Worm (Caenorhabditis elegans): Measurements from ENCODE around the gene arp-1.
A peak's percentile ranks its signal among the peaks of the same experiment; 100 is the strongest.

Gene arp-1

DNA sequence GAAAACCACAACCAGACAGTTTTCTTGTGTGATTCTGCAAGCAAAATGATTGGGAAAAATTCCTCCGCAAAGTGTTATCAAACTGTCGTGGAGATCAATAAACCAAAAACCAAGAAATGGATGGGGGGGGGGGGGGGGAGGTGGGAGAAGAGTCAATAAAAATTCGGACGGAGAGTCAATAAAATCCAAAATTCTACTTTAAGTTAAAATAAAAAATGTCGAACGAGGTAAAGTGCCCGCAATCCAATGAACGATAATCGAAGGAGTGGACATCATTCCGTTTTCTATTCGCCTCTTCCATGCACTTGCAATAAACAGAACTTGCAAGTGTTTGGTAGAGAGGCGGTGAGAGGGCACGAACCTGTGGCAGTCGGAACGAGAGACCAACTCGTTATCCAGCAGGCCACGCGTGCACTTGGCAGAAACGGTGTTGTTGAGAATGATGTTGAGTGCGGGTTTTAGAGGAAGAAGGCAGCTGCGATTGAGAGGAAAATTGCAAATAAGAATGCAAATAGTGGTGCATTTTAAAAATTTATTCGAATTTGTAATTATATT, 45.7 kb downstream of the arp-1 start, which contains the start of gene gst-27 (continued):
- TF ChIP-seq mxl-2 (GFP tag; conservative IDR thresholded peaks at IDR 0.05), result 0 out of 2 replicates have a peak, but pooled peaks have one; percentile 42
- TF ChIP-seq ctbp-1 (GFP tag; IDR thresholded peaks at IDR 0.05), result peak; percentile 85
- TF ChIP-seq nhr-11 (tag; optimal IDR thresholded peaks at IDR 0.05), result peak; percentile 64
- TF ChIP-seq egl-27 (tag; optimal IDR thresholded peaks at IDR 0.05), result no peak
- peak; percentile 89 for TF ChIP-seq sdz-12 (GFP tag; optimal IDR thresholded peaks at IDR 0.05)
- TF ChIP-seq D1046.2 (GFP tag; IDR thresholded peaks at IDR 0.05), result 0 out of 2 replicates have a peak, but pooled peaks have one; percentile 45
- peak; percentile 50 for TF ChIP-seq nhr-111 (GFP tag; optimal IDR thresholded peaks at IDR 0.05)
- peak; percentile 84 for TF ChIP-seq dmd-6 (GFP tag; IDR thresholded peaks at IDR 0.05)
- no peak for TF ChIP-seq fos-1 (tag; optimal IDR thresholded peaks at IDR 0.05)
- TF ChIP-seq T20F7.1 (GFP tag; optimal IDR thresholded peaks at IDR 0.05), result no peak
- peak; percentile 91 for TF ChIP-seq dve-1 (tag; optimal IDR thresholded peaks at IDR 0.05; ENCODE audit: insufficient read depth)
- peak; percentile 85 for TF ChIP-seq T26A8.4 (GFP tag; IDR thresholded peaks at IDR 0.05)
- peak; percentile 93 for TF ChIP-seq nhr-77 (tag; optimal IDR thresholded peaks at IDR 0.05)
- TF ChIP-seq Y5F2A.4 (GFP tag; optimal IDR thresholded peaks at IDR 0.05), result peak; percentile 74
- TF ChIP-seq gei-8 (GFP tag; optimal IDR thresholded peaks at IDR 0.05), result peak; percentile 90
- TF ChIP-seq lim-7 (GFP tag; IDR thresholded peaks at IDR 0.05), result peak; percentile 92

DNA sequence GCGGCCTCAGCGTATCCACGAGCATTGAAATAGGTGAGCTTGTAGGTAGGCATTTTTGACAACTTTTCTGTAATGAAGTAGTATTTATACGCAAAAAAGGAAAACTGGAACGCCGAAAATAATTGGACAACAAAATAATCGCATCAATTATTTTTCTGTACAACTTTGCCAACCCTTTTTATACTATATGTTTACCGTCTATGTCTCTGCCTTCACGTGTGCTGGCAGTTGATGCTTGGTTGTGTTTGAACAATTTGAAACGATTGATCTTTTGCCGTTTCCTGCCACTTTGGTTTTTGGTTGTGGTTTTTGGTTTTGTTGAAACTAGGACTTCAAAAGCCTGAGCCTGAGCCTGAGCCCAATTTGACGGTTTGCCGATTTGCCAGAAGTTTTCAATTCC, 47.2 kb downstream of the arp-1 start, which contains the start of gene gst-28:
gst-28 (minus strand) TSS at position 238 of the 400 bp plus-strand sequence.
- TF ChIP-seq daf-16 (GFP tag; optimal IDR thresholded peaks at IDR 0.05), result no peak
- TF ChIP-seq daf-16 (tag; optimal IDR thresholded peaks at IDR 0.05), result peak; percentile 66
- no peak for TF ChIP-seq F49E8.2 (tag; optimal IDR thresholded peaks at IDR 0.05; ENCODE audit: borderline replicate concordance)
- TF ChIP-seq aha-1 (tag), result no peak
- TF ChIP-seq rbr-2 (tag; optimal IDR thresholded peaks at IDR 0.05), result no peak
- TF ChIP-seq dve-1 (tag; optimal IDR thresholded peaks at IDR 0.05; ENCODE audit: insufficient read depth), result peak; percentile 20
- no peak for TF ChIP-seq ces-1 (GFP tag; optimal IDR thresholded peaks at IDR 0.05)
- peak; percentile 7 for TF ChIP-seq hlh-11 (tag; optimal IDR thresholded peaks at IDR 0.05)
- no peak for TF ChIP-seq Y75B8A.6 (GFP tag; IDR thresholded peaks at IDR 0.05)
- TF ChIP-seq nhr-11 (tag; optimal IDR thresholded peaks at IDR 0.05), result no peak
- TF ChIP-seq madf-5 (GFP tag; IDR thresholded peaks at IDR 0.05), result no peak
- TF ChIP-seq pqm-1 (tag; optimal IDR thresholded peaks at IDR 0.05), result peak; percentile 13
- TF ChIP-seq hif-1 (tag; optimal IDR thresholded peaks at IDR 0.05), result no peak
- TF ChIP-seq dmd-6 (GFP tag; IDR thresholded peaks at IDR 0.05), result peak; percentile 40; the same call in 1 of the 2 replicates
- 0 out of 2 replicates have a peak, but pooled peaks have one; percentile 25 for TF ChIP-seq saeg-2 (GFP tag; IDR thresholded peaks at IDR 0.05)
- peak; percentile 6 for TF ChIP-seq hlh-30 (tag; optimal IDR thresholded peaks at IDR 0.05; ENCODE audit: insufficient read depth)
- no peak for TF ChIP-seq dmd-9 (GFP tag; IDR thresholded peaks at IDR 0.05)
- TF ChIP-seq nhr-77 (tag; optimal IDR thresholded peaks at IDR 0.05), result peak; percentile 52

DNA sequence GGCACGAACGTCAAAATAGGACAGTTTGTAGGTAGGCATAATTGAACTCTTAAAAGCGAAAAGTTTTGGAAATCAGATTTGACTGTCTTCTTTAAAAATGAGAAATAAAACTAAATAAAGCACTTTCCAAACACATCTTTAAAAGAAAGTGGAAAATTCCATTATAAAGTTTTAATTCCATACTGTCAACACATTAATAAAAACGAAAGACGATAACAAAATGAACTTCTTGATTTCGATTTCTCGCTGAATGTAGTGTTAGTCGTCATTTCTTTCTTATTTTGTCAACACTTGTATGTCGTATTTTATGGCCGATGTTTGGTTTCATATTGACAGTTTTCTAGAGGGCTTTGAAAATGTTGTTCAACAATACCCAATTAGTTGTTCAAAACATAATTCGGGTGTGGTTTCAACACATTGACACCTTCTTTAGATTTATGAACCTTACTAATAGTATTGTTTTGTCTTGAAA, 49.7 kb downstream of the arp-1 start, which contains the start of gene gst-29:
gst-29 (minus strand) TSS at position 51 of the 472 bp plus-strand sequence.
- TF ChIP-seq dve-1 (tag; optimal IDR thresholded peaks at IDR 0.05; ENCODE audit: insufficient read depth) (peak; percentile 63), daf-16 (GFP tag; optimal IDR thresholded peaks at IDR 0.05) (no peak), daf-16 (tag; optimal IDR thresholded peaks at IDR 0.05) (peak; percentile 100), egl-43 (GFP tag; IDR thresholded peaks at IDR 0.05) (no peak), Y48G9A.11 (GFP tag; IDR thresholded peaks at IDR 0.05) (no peak), nhr-77 (tag; optimal IDR thresholded peaks at IDR 0.05) (peak; percentile 53), egl-27 (tag; optimal IDR thresholded peaks at IDR 0.05) (no peak), ZK337.2 (GFP tag; IDR thresholded peaks at IDR 0.05) (no peak), zip-11 (GFP tag; IDR thresholded peaks at IDR 0.05) (no peak), lin-39 (tag; optimal IDR thresholded peaks at IDR 0.05) (no peak), F37D6.2 (tag; optimal IDR thresholded peaks at IDR 0.05) (no peak), hmg-1.1 (GFP tag; IDR thresholded peaks at IDR 0.05) (no peak), dmd-6 (GFP tag; IDR thresholded peaks at IDR 0.05) (no peak), unc-130 (GFP tag; optimal IDR thresholded peaks at IDR 0.05) (no peak), nhr-28 (tag; optimal IDR thresholded peaks at IDR 0.05) (peak; percentile 69), jun-1 (tag; optimal IDR thresholded peaks at IDR 0.05) (no peak), nhr-42 (GFP tag; IDR thresholded peaks at IDR 0.05) (no peak), F49E8.2 (tag; optimal IDR thresholded peaks at IDR 0.05; ENCODE audit: borderline replicate concordance) (no peak), snpc-4 (tag; optimal IDR thresholded peaks at IDR 0.05) (no peak), hlh-11 (tag; optimal IDR thresholded peaks at IDR 0.05) (no peak), sdz-12 (GFP tag; optimal IDR thresholded peaks at IDR 0.05) (no peak), attf-4 (tag; optimal IDR thresholded peaks at IDR 0.05) (no peak)

Measured in whole organism, L4 larva.